Worm (Caenorhabditis elegans): Measurements from ENCODE around the gene M01H9.4.
A peak's percentile ranks its signal among the peaks of the same experiment; 100 is the strongest.

The M01H9.4 gene

DNA sequence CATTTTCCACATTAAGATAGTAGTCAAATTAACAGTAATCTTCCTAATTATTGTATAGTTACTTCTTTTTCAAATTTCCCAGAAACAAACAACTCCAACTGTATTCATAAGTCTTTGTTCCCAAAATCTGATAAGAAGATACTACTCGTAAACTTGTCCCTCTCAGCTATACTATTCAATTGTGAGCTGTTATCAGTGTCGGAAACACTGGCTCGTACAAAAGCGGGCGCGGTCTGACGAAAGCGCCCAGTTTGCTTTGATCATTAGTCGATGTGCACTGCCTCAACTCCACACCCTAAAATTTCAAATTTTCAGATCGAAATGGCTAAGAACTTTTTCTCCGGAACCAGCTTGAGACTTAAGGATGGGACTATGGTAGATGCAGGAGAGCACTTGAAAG, 4.0 kb upstream of the M01H9.4 start, which contains the start of gene trx-3:
Gene trx-3, plus strand, starts transcription at position 291 of the 400 bp plus-strand sequence.
- TF ChIP-seq unc-39 (tag; optimal IDR thresholded peaks at IDR 0.05) (no peak), fos-1 (tag; optimal IDR thresholded peaks at IDR 0.05) (peak; percentile 53), lin-13 (GFP tag; optimal IDR thresholded peaks at IDR 0.05) (no peak), lsy-2 (tag; optimal IDR thresholded peaks at IDR 0.05) (no peak), sma-9 (GFP tag; optimal IDR thresholded peaks at IDR 0.05) (peak; percentile 36), sma-9 (tag; optimal IDR thresholded peaks at IDR 0.05) (no peak), mdl-1 (tag; optimal IDR thresholded peaks at IDR 0.05) (no peak), nhr-6 (tag; optimal IDR thresholded peaks at IDR 0.05) (no peak), ceh-82 (tag; optimal IDR thresholded peaks at IDR 0.05) (no peak), elt-3 (tag; optimal IDR thresholded peaks at IDR 0.05) (no peak), unc-62 (GFP tag; optimal IDR thresholded peaks at IDR 0.05) (no peak)

ce11 chrIV:4484555-4484954, 1.8 kb upstream of the M01H9.4 start:
- no peak for TF ChIP-seq sma-3 (GFP tag; optimal IDR thresholded peaks at IDR 0.05)
- peak; percentile 19 for TF ChIP-seq fos-1 (tag; optimal IDR thresholded peaks at IDR 0.05)

DNA sequence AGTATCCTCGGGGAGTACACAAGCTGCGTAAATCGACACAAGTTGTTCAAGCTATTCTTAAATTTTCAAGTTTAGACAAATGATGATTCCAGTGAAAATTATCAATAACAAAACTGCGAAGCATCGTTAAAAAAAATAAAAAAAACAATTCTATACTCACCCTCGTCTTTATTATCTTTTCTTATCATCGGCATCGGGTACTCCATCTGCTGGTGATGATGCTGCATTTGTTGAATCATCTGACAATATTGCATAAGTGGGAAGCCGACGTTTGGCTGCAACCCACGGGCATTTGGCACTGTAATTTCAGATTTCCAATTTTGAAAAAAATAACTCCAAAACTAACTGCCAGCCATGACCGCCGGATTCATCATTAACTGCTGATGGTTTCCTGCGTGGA, 1.4 kb downstream of the M01H9.4 start:
- TF ChIP-seq peb-1 (tag; optimal IDR thresholded peaks at IDR 0.05) (no peak), crh-2 (tag; optimal IDR thresholded peaks at IDR 0.05) (no peak), fos-1 (tag; optimal IDR thresholded peaks at IDR 0.05) (peak; percentile 59), nhr-77 (tag; optimal IDR thresholded peaks at IDR 0.05) (no peak), mab-5 (tag; optimal IDR thresholded peaks at IDR 0.05) (no peak)

DNA sequence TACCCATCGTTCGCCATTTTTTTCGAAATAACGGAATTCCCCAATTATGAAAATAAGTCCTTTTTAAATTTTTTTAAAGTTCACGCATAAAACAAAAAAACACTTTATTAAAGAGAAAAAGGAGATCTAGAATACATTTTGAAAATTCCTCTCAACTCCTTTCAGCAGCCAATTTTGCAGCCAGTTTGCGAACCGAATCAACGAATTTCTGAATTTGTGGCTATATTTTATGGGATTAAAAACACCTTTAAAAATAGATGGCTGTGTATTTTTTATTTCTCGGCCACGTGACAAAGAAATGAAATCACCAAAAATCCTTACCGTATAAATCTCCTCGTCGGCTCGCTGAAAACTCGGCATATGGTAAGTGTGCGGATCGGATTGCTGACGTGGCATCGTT, 2.7 kb downstream of the M01H9.4 start, which contains the start of gene M01H9.10:
Gene M01H9.10, minus strand, starts transcription at position 101 of the 400 bp plus-strand sequence.
- TF ChIP-seq nhr-77 (tag; optimal IDR thresholded peaks at IDR 0.05) (no peak), lin-13 (GFP tag; optimal IDR thresholded peaks at IDR 0.05) (no peak), C34F6.9 (tag; optimal IDR thresholded peaks at IDR 0.05) (no peak), lsy-2 (tag; optimal IDR thresholded peaks at IDR 0.05) (no peak), ZK546.5 (tag; optimal IDR thresholded peaks at IDR 0.05) (no peak), dmd-4 (tag; optimal IDR thresholded peaks at IDR 0.05) (no peak)

DNA sequence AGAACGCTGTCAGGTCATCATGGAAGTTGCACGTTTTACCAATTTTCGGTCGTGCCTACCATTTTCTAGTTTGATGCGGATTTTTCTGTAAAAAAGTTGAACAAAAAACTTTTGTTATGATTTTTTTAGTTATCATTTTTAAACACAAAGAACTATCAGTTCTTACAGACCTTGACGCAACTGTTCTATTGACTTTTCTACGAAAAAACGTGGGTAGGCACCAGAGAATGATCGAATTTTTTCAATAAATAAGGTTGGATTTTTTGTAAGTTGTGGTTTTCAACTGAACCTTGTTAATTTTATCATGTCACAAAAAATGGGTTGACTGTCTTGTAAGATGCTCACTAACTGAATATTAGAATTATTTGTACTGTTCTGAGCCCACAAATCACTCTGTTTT, 4.1 kb downstream of the M01H9.4 start:
- TF ChIP-seq nhr-23 (tag; optimal IDR thresholded peaks at IDR 0.05) (no peak), elt-3 (tag; optimal IDR thresholded peaks at IDR 0.05) (no peak), unc-62 (GFP tag; optimal IDR thresholded peaks at IDR 0.05) (no peak), sma-9 (GFP tag; optimal IDR thresholded peaks at IDR 0.05) (peak; percentile 64), sma-9 (tag; optimal IDR thresholded peaks at IDR 0.05) (no peak)

DNA sequence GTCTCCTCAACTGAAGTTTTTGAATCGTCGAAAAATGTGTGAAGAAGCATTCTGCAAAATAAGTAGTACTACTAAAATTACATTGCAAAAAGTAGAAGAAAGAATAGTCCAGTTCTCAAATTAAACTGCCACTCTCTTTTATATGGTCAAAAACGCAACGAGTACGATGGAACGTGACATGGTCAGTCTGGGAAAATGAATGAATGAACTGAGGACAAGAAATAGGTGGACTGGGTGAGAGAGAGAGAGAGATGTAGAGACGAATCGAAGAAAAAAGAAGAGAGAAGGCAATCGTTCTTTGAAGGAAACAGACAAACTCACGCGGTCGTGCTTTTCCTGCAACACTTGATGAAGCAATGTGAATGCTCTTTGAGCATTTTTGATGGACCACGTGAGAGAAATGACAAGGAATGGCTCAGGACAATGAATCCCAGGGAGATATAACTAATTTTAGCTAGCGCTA, 5.7 kb downstream of the M01H9.4 start, which contains the start of gene M01H9.3:
Gene M01H9.3, minus strand, starts transcription at position 51 of the 463 bp plus-strand sequence.
- no peak for TF ChIP-seq ZK546.5 (tag; optimal IDR thresholded peaks at IDR 0.05)
- peak; percentile 82 for TF ChIP-seq C34F6.9 (tag; optimal IDR thresholded peaks at IDR 0.05)
- TF ChIP-seq zag-1 (tag; optimal IDR thresholded peaks at IDR 0.05): peak; percentile 1
- TF ChIP-seq sem-4 (tag; optimal IDR thresholded peaks at IDR 0.05): peak; percentile 44
- peak; percentile 24 for TF ChIP-seq gmeb-1 (tag; optimal IDR thresholded peaks at IDR 0.05)
- peak; percentile 20 for TF ChIP-seq nhr-21 (tag; optimal IDR thresholded peaks at IDR 0.05)
- peak; percentile 57 for TF ChIP-seq unc-55 (GFP tag; optimal IDR thresholded peaks at IDR 0.05)
- TF ChIP-seq nhr-6 (tag; optimal IDR thresholded peaks at IDR 0.05): peak; percentile 80
- peak in 1 of 2 experiments; percentile 68 for TF ChIP-seq mdl-1 (tag; optimal IDR thresholded peaks at IDR 0.05)
- TF ChIP-seq R02D3.7 (tag; optimal IDR thresholded peaks at IDR 0.05): no peak
- peak; percentile 76 for TF ChIP-seq ztf-4 (tag; optimal IDR thresholded peaks at IDR 0.05)
- TF ChIP-seq sma-9 (GFP tag; optimal IDR thresholded peaks at IDR 0.05): peak; percentile 90
- no peak for TF ChIP-seq sma-9 (tag; optimal IDR thresholded peaks at IDR 0.05)
- no peak for TF ChIP-seq ztf-1 (GFP tag; conservative IDR thresholded peaks at IDR 0.05)
- TF ChIP-seq sma-3 (GFP tag; optimal IDR thresholded peaks at IDR 0.05): peak; percentile 39
- TF ChIP-seq nhr-11 (tag; optimal IDR thresholded peaks at IDR 0.05): no peak
- TF ChIP-seq crh-2 (tag; optimal IDR thresholded peaks at IDR 0.05): peak; percentile 79
- TF ChIP-seq nhr-25 (tag; optimal IDR thresholded peaks at IDR 0.05): peak; percentile 60
- no peak for TF ChIP-seq elt-3 (tag; optimal IDR thresholded peaks at IDR 0.05)
- TF ChIP-seq F13H6.1 (tag; optimal IDR thresholded peaks at IDR 0.05): peak; percentile 81
- TF ChIP-seq mab-5 (tag; optimal IDR thresholded peaks at IDR 0.05): peak; percentile 52
- TF ChIP-seq fos-1 (tag; optimal IDR thresholded peaks at IDR 0.05): peak; percentile 55
- TF ChIP-seq ama-1 (optimal IDR thresholded peaks at IDR 0.05): peak; percentile 91
- peak in 1 of 2 experiments; percentile 76 for TF ChIP-seq lsy-2 (tag; optimal IDR thresholded peaks at IDR 0.05)
- TF ChIP-seq snpc-4 (tag; optimal IDR thresholded peaks at IDR 0.05): peak; percentile 15
- no peak for TF ChIP-seq ceh-16 (tag; optimal IDR thresholded peaks at IDR 0.05)
- peak; percentile 97 for TF ChIP-seq nhr-129 (tag; optimal IDR thresholded peaks at IDR 0.05)

All from whole organism, L2 larva.